Fruit fly (Drosophila melanogaster) whole organism, embryonic: ENCODE data around the gene CG31288.

ENCODE experiments used
- Ada2b ChIP-seq: fragments of 200-800 bp; sonication (Bioruptor generic); IDR thresholded peaks from 2 replicates; pipeline ENCODE4 v1.3.6; 2022; ENCODE audit warnings: missing biosample characterization, missing genetic modification characterization
- Atf3 ChIP-seq: fragments of 200-800 bp; sonication (Bioruptor generic); optimal IDR thresholded peaks from 3 replicates; lab custom pipeline; 2016; ENCODE audit warnings: missing biosample characterization, missing genetic modification characterization
- CG14860 ChIP-seq: fragments of 200-800 bp; sonication (Bioruptor generic); IDR thresholded peaks from 3 replicates; pipeline ENCODE4 v1.3.6; 2022; ENCODE audit warnings: missing biosample characterization, missing genetic modification characterization; ENCODE audit not compliant: partially characterized antibody
- CG1647 ChIP-seq: fragments of 200-800 bp; sonication (Bioruptor generic); optimal IDR thresholded peaks from 3 replicates; lab custom pipeline; 2016; ENCODE audit warnings: missing biosample characterization, missing genetic modification characterization
- CG17802 ChIP-seq: fragments of 200-800 bp; sonication (Bioruptor generic); optimal IDR thresholded peaks from 2 replicates; lab custom pipeline; 2018; ENCODE audit warnings: missing biosample characterization, mild to moderate bottlenecking, missing genetic modification characterization, moderate library complexity
- CG18619 ChIP-seq: fragments of 200-800 bp; sonication (Bioruptor generic); optimal IDR thresholded peaks from 3 replicates; lab custom pipeline; 2017; ENCODE audit warnings: missing biosample characterization, mild to moderate bottlenecking, missing genetic modification characterization
- CG30403 ChIP-seq: fragments of 200-800 bp; sonication (Bioruptor generic); optimal IDR thresholded peaks from 3 replicates; lab custom pipeline; 2016; ENCODE audit warnings: missing biosample characterization, missing genetic modification characterization
- CG32767 ChIP-seq: fragments of 200-800 bp; sonication (Bioruptor generic); IDR thresholded peaks from 2 replicates; pipeline ENCODE4 v1.3.6; 2022; ENCODE audit warnings: missing biosample characterization, missing genetic modification characterization
- CG6272 ChIP-seq: fragments of 200-800 bp; sonication (Bioruptor generic); IDR thresholded peaks from 2 replicates; pipeline ENCODE4 v1.3.6; 2022; ENCODE audit warnings: missing biosample characterization, missing genetic modification characterization
- CG7372 ChIP-seq: fragments of 200-800 bp; sonication (Bioruptor generic); IDR thresholded peaks from 2 replicates; pipeline ENCODE4 v1.3.6; 2022; ENCODE audit warnings: missing biosample characterization, missing genetic modification characterization
- CG8944 ChIP-seq: fragments of 200-800 bp; sonication (Bioruptor generic); optimal IDR thresholded peaks from 3 replicates; lab custom pipeline; 2016; ENCODE audit warnings: missing biosample characterization, missing genetic modification characterization
- CG9215 ChIP-seq: fragments of 200-800 bp; sonication (Bioruptor generic); IDR thresholded peaks from 2 replicates; pipeline ENCODE4 v1.3.6; 2022; ENCODE audit warnings: missing biosample characterization, missing genetic modification characterization
- CG9797 ChIP-seq: fragments of 200-800 bp; sonication (Bioruptor generic); optimal IDR thresholded peaks from 3 replicates; lab custom pipeline; 2018; ENCODE audit warnings: missing biosample characterization, mild to moderate bottlenecking, missing genetic modification characterization
- Camta ChIP-seq: fragments of 200-800 bp; sonication (Bioruptor generic); optimal IDR thresholded peaks from 2 replicates; lab custom pipeline; 2016; ENCODE audit warnings: missing biosample characterization, missing genetic modification characterization
- Dip2 ChIP-seq: fragments of 200-800 bp; sonication (Bioruptor generic); IDR thresholded peaks from 2 replicates; pipeline ENCODE4 v1.3.6; 2022; ENCODE audit warnings: missing biosample characterization, missing genetic modification characterization
- E2f1 ChIP-seq: fragments of 200-800 bp; sonication (Bioruptor generic); IDR thresholded peaks from 2 replicates; pipeline ENCODE4 v1.3.6; 2022; ENCODE audit warnings: missing biosample characterization, missing genetic modification characterization
- Optix ChIP-seq: fragments of 200-800 bp; sonication (Bioruptor generic); IDR thresholded peaks from 3 replicates; pipeline ENCODE4 v1.3.6; 2022; ENCODE audit warnings: missing biosample characterization, missing genetic modification characterization
- Ptx1 ChIP-seq: fragments of 200-800 bp; sonication (Bioruptor generic); IDR thresholded peaks from 2 replicates; pipeline ENCODE4 v1.3.6; 2022; ENCODE audit warnings: missing biosample characterization, missing genetic modification characterization
- Rfx ChIP-seq: fragments of 200-800 bp; sonication (Bioruptor generic); IDR thresholded peaks from 2 replicates; pipeline ENCODE4 v1.3.6; 2022; ENCODE audit warnings: missing biosample characterization, missing genetic modification characterization
- al ChIP-seq: fragments of 200-800 bp; sonication (Bioruptor generic); IDR thresholded peaks from 2 replicates; pipeline ENCODE4 v1.3.6; 2022; ENCODE audit warnings: missing biosample characterization, missing genetic modification characterization
- ara ChIP-seq: fragments of 200-800 bp; sonication (Bioruptor generic); IDR thresholded peaks from 2 replicates; pipeline ENCODE4 v1.3.6; 2022; ENCODE audit warnings: missing biosample characterization, missing genetic modification characterization
- bsh ChIP-seq, 2 experiments: fragments of 200-800 bp; sonication (Bioruptor generic); optimal IDR thresholded peaks; 2 replicates each; lab custom pipeline; 2017 to 2018; ENCODE audit warnings: mild to moderate bottlenecking in 2 of 2, missing biosample characterization in 2 of 2, missing genetic modification characterization in 2 of 2, moderate library complexity in 1 of 2
- cato ChIP-seq: fragments of 200-800 bp; sonication (Bioruptor generic); optimal IDR thresholded peaks from 2 replicates; lab custom pipeline; 2016; ENCODE audit warnings: missing biosample characterization, missing genetic modification characterization, borderline replicate concordance
- cg ChIP-seq: fragments of 200-800 bp; sonication (Bioruptor generic); optimal IDR thresholded peaks from 3 replicates; lab custom pipeline; 2019; ENCODE audit warnings: missing biosample characterization, mild to moderate bottlenecking, missing genetic modification characterization, moderate library complexity
- ems ChIP-seq: fragments of 200-800 bp; sonication (Bioruptor generic); optimal IDR thresholded peaks from 3 replicates; lab custom pipeline; 2016; ENCODE audit warnings: missing biosample characterization, missing genetic modification characterization
- fd96Cb ChIP-seq: fragments of 200-800 bp; sonication (Bioruptor generic); optimal IDR thresholded peaks from 2 replicates; lab custom pipeline; 2018; ENCODE audit warnings: missing biosample characterization, mild to moderate bottlenecking, missing genetic modification characterization, moderate library complexity
- gcm2 ChIP-seq: fragments of 200-800 bp; sonication (Bioruptor generic); optimal IDR thresholded peaks from 2 replicates; lab custom pipeline; 2016; ENCODE audit warnings: missing biosample characterization, missing genetic modification characterization
- gro ChIP-seq: fragments of 200-800 bp; sonication (Bioruptor generic); optimal IDR thresholded peaks from 2 replicates; lab custom pipeline; 2016; ENCODE audit warnings: missing biosample characterization, missing genetic modification characterization
- gsb-n ChIP-seq: fragments of 200-800 bp; sonication (Bioruptor generic); optimal IDR thresholded peaks from 3 replicates; lab custom pipeline; 2018; ENCODE audit warnings: missing biosample characterization, mild to moderate bottlenecking, missing genetic modification characterization
- hth ChIP-seq: fragments of >200 bp; optimal IDR thresholded peaks from 2 replicates; lab custom pipeline; 2017; ENCODE audit warnings: inconsistent platforms
- jigr1 ChIP-seq: fragments of 200-800 bp; sonication (Bioruptor generic); IDR thresholded peaks from 3 replicates; pipeline ENCODE4 v1.3.6; 2022; ENCODE audit warnings: missing biosample characterization, missing genetic modification characterization
- lbe ChIP-seq: fragments of 200-800 bp; sonication (Bioruptor generic); optimal IDR thresholded peaks from 2 replicates; lab custom pipeline; 2016; ENCODE audit warnings: missing biosample characterization, mild to moderate bottlenecking, missing genetic modification characterization
- pita ChIP-seq: fragments of 200-800 bp; sonication (Bioruptor generic); optimal IDR thresholded peaks from 2 replicates; lab custom pipeline; 2017; ENCODE audit warnings: missing biosample characterization, mild to moderate bottlenecking, missing genetic modification characterization
- pros ChIP-seq: fragments of 200-800 bp; sonication (Bioruptor generic); optimal IDR thresholded peaks from 3 replicates; lab custom pipeline; 2019; ENCODE audit warnings: missing biosample characterization, mild to moderate bottlenecking, missing genetic modification characterization, moderate library complexity
- seq ChIP-seq: fragments of 200-800 bp; sonication (Bioruptor generic); IDR thresholded peaks from 2 replicates; pipeline ENCODE4 v1.3.6; 2022; ENCODE audit warnings: missing biosample characterization, missing genetic modification characterization
- sim ChIP-seq: fragments of 200-800 bp; sonication (Bioruptor generic); IDR thresholded peaks from 2 replicates; pipeline ENCODE4 v1.3.6; 2022; ENCODE audit warnings: missing biosample characterization, missing genetic modification characterization
- sisA ChIP-seq: fragments of 200-800 bp; sonication (Bioruptor generic); IDR thresholded peaks from 2 replicates; pipeline ENCODE4 v1.3.6; 2022; ENCODE audit warnings: missing biosample characterization, missing genetic modification characterization
- tin ChIP-seq: fragments of 200-800 bp; sonication (Bioruptor generic); optimal IDR thresholded peaks from 3 replicates; lab custom pipeline; 2016; ENCODE audit warnings: missing biosample characterization, missing genetic modification characterization
- trem ChIP-seq: fragments of 200-800 bp; optimal IDR thresholded peaks from 3 replicates; lab custom pipeline; 2019; ENCODE audit warnings: missing biosample characterization, mild to moderate bottlenecking, missing genetic modification characterization, moderate library complexity
- tup ChIP-seq: fragments of 200-800 bp; sonication (Bioruptor generic); optimal IDR thresholded peaks from 2 replicates; lab custom pipeline; 2016; ENCODE audit warnings: missing biosample characterization, mild to moderate bottlenecking, missing genetic modification characterization, moderate library complexity
- tx ChIP-seq: fragments of 200-800 bp; sonication (Bioruptor generic); optimal IDR thresholded peaks from 2 replicates; lab custom pipeline; 2016; ENCODE audit warnings: missing biosample characterization, missing genetic modification characterization
- wdn ChIP-seq: fragments of 200-800 bp; sonication (Bioruptor generic); IDR thresholded peaks from 2 replicates; pipeline ENCODE4 v1.3.6; 2022; ENCODE audit warnings: missing biosample characterization, missing genetic modification characterization
- zfh1 ChIP-seq: fragments of 200-800 bp; sonication (Bioruptor generic); IDR thresholded peaks from 3 replicates; pipeline ENCODE4 v1.3.6; 2022; ENCODE audit warnings: missing biosample characterization, missing genetic modification characterization

Gene CG31288

DNA sequence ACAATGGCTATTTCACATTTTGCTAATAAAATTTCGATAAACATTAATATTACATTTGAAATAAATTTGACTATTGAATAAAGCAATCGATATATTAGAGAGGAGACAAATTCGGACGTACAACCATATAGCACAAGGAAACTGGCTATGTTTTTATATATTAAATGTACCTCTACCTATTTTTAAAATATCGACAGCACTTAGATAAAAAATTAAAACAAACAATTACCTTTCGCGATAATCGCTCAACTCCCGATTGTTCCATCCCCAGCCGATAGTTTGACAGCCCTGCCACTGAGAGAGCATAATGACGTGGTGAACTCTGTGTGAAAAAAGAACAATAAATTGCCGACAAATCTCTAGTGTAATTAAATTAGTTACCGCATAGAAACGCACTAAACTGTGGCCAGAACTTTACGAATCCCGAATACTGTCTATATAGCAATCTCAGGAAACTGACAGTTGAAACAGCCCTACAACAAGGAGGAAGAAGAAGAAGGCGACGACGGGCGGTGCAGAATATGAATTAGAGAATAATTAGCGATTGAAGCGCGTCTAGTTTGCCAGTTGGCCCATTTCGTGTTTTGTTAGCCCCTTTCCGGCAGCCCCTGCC is 40.6 kb downstream of the CG31288 start, which contains the start of gene CG11857 (continued):
- TF ChIP-seq trem (tag; lab: Kevin White, UChicago) (peak; percentile 97), CG8944 (GFP tag; lab: Kevin White, UChicago) (peak; percentile 97), Optix (GFP tag; lab: Robert Waterston, UW) (peak; percentile 99), jigr1 (peak; percentile 99), ems (GFP tag; lab: Kevin White, UChicago) (peak; percentile 98), CG32767 (GFP tag; lab: Robert Waterston, UW) (peak; percentile 97), tup (GFP tag; lab: Kevin White, UChicago) (peak; percentile 94), al (GFP tag; lab: Robert Waterston, UW) (peak; percentile 99), CG17802 (tag; lab: Kevin White, UChicago) (peak; percentile 88), gcm2 (GFP tag; lab: Kevin White, UChicago) (peak; percentile 88), Atf3 (GFP tag; lab: Kevin White, UChicago) (peak; percentile 98), CG18619 (GFP tag; lab: Kevin White, UChicago) (peak; percentile 97), pita (no peak), E2f1 (GFP tag; lab: Robert Waterston, UW) (peak; percentile 99), ara (GFP tag; lab: Robert Waterston, UW) (peak; percentile 98), Rfx (peak; percentile 99), zfh1 (GFP tag; lab: Robert Waterston, UW) (peak; percentile 99), CG14860 (GFP tag; lab: Robert Waterston, UW) (peak; percentile 100), Ptx1 (peak; percentile 99), CG6272 (GFP tag; lab: Robert Waterston, UW) (peak; percentile 99), gro (GFP tag; lab: Kevin White, UChicago) (peak; percentile 98), CG30403 (peak; percentile 99), pros (GFP tag; lab: Kevin White, UChicago) (peak; percentile 8), CG7372 (peak; percentile 99), Ada2b (GFP tag; lab: Robert Waterston, UW) (peak; percentile 98), bsh (GFP tag; optimal IDR thresholded peaks at IDR 0.05; lab: Kevin White, UChicago) (peak; percentile 69 to 98), CG9797 (GFP tag; lab: Kevin White, UChicago) (peak; percentile 66), gsb-n (tag; lab: Kevin White, UChicago) (peak; percentile 95), hth (lab: Kevin White, UChicago) (no peak), cato (GFP tag; lab: Kevin White, UChicago) (peak; percentile 97), Dip2 (GFP tag; lab: Robert Waterston, UW) (peak; percentile 80), seq (peak; percentile 97), tin (peak; percentile 99), tx (GFP tag; lab: Kevin White, UChicago) (peak; percentile 96), CG1647 (GFP tag; lab: Kevin White, UChicago) (peak; percentile 97), fd96Cb (tag; lab: Kevin White, UChicago) (peak; percentile 98), lbe (GFP tag; lab: Kevin White, UChicago) (peak; percentile 96), CG9215 (GFP tag; lab: Robert Waterston, UW) (peak; percentile 99), cg (GFP tag; lab: Kevin White, UChicago) (no peak), sisA (GFP tag; lab: Robert Waterston, UW) (peak; percentile 99), Camta (GFP tag; lab: Kevin White, UChicago) (peak; percentile 98), wdn (GFP tag; lab: Robert Waterston, UW) (peak; percentile 97), sim (GFP tag; lab: Robert Waterston, UW) (peak; percentile 95)
